Worm (Caenorhabditis elegans): ENCODE measurements around the gene Y102A11A.3.

Y102A11A.3 gene

ce11 chrX:1974699-1975098 lies 44.2 kb upstream of the Y102A11A.3 start, which contains the start of gene F52D2.5:
Gene F52D2.5, minus strand, starts transcription at chrX:1974799.
- TF ChIP-seq ceh-39 (tag; optimal IDR thresholded peaks at IDR 0.05) (no peak), ham-2 (GFP tag; optimal IDR thresholded peaks at IDR 0.05) (no peak), ceh-43 (GFP tag; optimal IDR thresholded peaks at IDR 0.05) (no peak), flh-1 (GFP tag; optimal IDR thresholded peaks at IDR 0.05) (no peak)

ce11 chrX:1975692-1976091 lies 43.3 kb upstream of the Y102A11A.3 start, which contains the start of gene F52D2.6:
Gene F52D2.6, plus strand, starts transcription at chrX:1975992.
- no peak for TF ChIP-seq ces-1 (GFP tag; optimal IDR thresholded peaks at IDR 0.05)
- TF ChIP-seq blmp-1 (tag; optimal IDR thresholded peaks at IDR 0.05), result no peak
- no peak for TF ChIP-seq nhr-2 (tag; optimal IDR thresholded peaks at IDR 0.05)
- no peak for TF ChIP-seq sem-2 (GFP tag; optimal IDR thresholded peaks at IDR 0.05)
- no peak for TF ChIP-seq ceh-43 (GFP tag; optimal IDR thresholded peaks at IDR 0.05)
- TF ChIP-seq nhr-237 (tag; optimal IDR thresholded peaks at IDR 0.05), result no peak
- TF ChIP-seq bed-3 (GFP tag; optimal IDR thresholded peaks at IDR 0.05), result no peak
- TF ChIP-seq drap-1 (GFP tag; optimal IDR thresholded peaks at IDR 0.05), result no peak
- no peak for TF ChIP-seq lin-32 (GFP tag; optimal IDR thresholded peaks at IDR 0.05)
- TF ChIP-seq nhr-28 (tag; optimal IDR thresholded peaks at IDR 0.05), result no peak

ce11 chrX:1977708-1978107 lies 41.2 kb upstream of the Y102A11A.3 start, which contains the start of gene F52D2.12:
Gene F52D2.12, plus strand, starts transcription at chrX:1978014.
- no peak for TF ChIP-seq cnd-1 (tag; optimal IDR thresholded peaks at IDR 0.05)
- TF ChIP-seq snpc-4 (tag; optimal IDR thresholded peaks at IDR 0.05), result no peak
- no peak for TF ChIP-seq hlh-1 (tag; optimal IDR thresholded peaks at IDR 0.05)
- no peak for TF ChIP-seq ceh-83 (GFP tag; optimal IDR thresholded peaks at IDR 0.05)
- no peak for TF ChIP-seq lin-32 (GFP tag; optimal IDR thresholded peaks at IDR 0.05)
- TF ChIP-seq blmp-1 (tag; optimal IDR thresholded peaks at IDR 0.05), result no peak
- TF ChIP-seq tbx-8 (GFP tag; optimal IDR thresholded peaks at IDR 0.05), result no peak
- TF ChIP-seq elt-3 (tag; optimal IDR thresholded peaks at IDR 0.05), result no peak
- no peak for TF ChIP-seq unc-120 (tag; optimal IDR thresholded peaks at IDR 0.05; ENCODE audit: poor library complexity, severe bottlenecking)
- TF ChIP-seq flh-1 (GFP tag; optimal IDR thresholded peaks at IDR 0.05), result no peak
- TF ChIP-seq sptf-1 (tag; optimal IDR thresholded peaks at IDR 0.05), result no peak
- no peak for TF ChIP-seq elt-1 (tag; optimal IDR thresholded peaks at IDR 0.05; ENCODE audit: borderline replicate concordance, insufficient read depth)
- no peak for TF ChIP-seq ceh-39 (tag; optimal IDR thresholded peaks at IDR 0.05)
- no peak for TF ChIP-seq ztf-11 (tag; optimal IDR thresholded peaks at IDR 0.05)
- TF ChIP-seq ham-2 (GFP tag; optimal IDR thresholded peaks at IDR 0.05), result no peak

- TF ChIP-seq ztf-11 (tag; optimal IDR thresholded peaks at IDR 0.05) (no peak), bed-3 (GFP tag; optimal IDR thresholded peaks at IDR 0.05) (no peak)
Measured at ce11 chrX:1981654-1982053, 37.3 kb upstream of the Y102A11A.3 start.

ce11 chrX:1984831-1985230 lies 34.1 kb upstream of the Y102A11A.3 start:
- TF ChIP-seq snpc-4 (tag; optimal IDR thresholded peaks at IDR 0.05) (no peak), hlh-1 (tag; optimal IDR thresholded peaks at IDR 0.05) (peak; percentile 92)

- no peak for TF ChIP-seq M03D4.4 (tag; optimal IDR thresholded peaks at IDR 0.05)
- TF ChIP-seq mep-1 (tag; optimal IDR thresholded peaks at IDR 0.05), result peak; percentile 11
Measured at ce11 chrX:1989576-1989975, 29.4 kb upstream of the Y102A11A.3 start, which contains the start of gene meg-3. Gene meg-3, minus strand, starts transcription at chrX:1989607.

ce11 chrX:1990434-1990833 lies 28.5 kb upstream of the Y102A11A.3 start, which contains the start of gene Y40A1A.2:
Gene Y40A1A.2, plus strand, starts transcription at chrX:1990734.
- TF ChIP-seq elt-1 (tag; optimal IDR thresholded peaks at IDR 0.05; ENCODE audit: borderline replicate concordance, insufficient read depth), result no peak
- no peak for TF ChIP-seq sptf-1 (tag; optimal IDR thresholded peaks at IDR 0.05)

- TF ChIP-seq ceh-43 (GFP tag; optimal IDR thresholded peaks at IDR 0.05) (peak; percentile 56), sptf-1 (tag; optimal IDR thresholded peaks at IDR 0.05) (peak; percentile 18), ces-1 (GFP tag; optimal IDR thresholded peaks at IDR 0.05) (peak; percentile 38), nhr-2 (tag; optimal IDR thresholded peaks at IDR 0.05) (peak; percentile 49), cnd-1 (tag; optimal IDR thresholded peaks at IDR 0.05) (peak; percentile 43)
Measured at ce11 chrX:1996014-1996413, 22.9 kb upstream of the Y102A11A.3 start.
